Worm (Caenorhabditis elegans) whole organism, young adult: ENCODE results near the gene T26C5.5.

Experiments used
- B0019.2 ChIP-seq: fragments of 200-800 bp; sonication (Bioruptor generic); conservative IDR thresholded peaks from 2 replicates; pipeline ENCODE4 v1.3.6; 2022; ENCODE audit warnings: missing genetic modification reagents, missing genetic modification characterization, missing compliant biosample characterization
- B0035.1 ChIP-seq: sonication (generic microtip); optimal IDR thresholded peaks from 2 replicates; lab custom pipeline; 2016; ENCODE audit warnings: missing genetic modification characterization, mild to moderate bottlenecking, missing compliant biosample characterization, missing genotype, missing genetic modification reagents
- B0261.1 ChIP-seq: sonication (generic microtip); optimal IDR thresholded peaks from 2 replicates; lab custom pipeline; 2016; ENCODE audit warnings: mild to moderate bottlenecking, missing genetic modification characterization, moderate library complexity, missing compliant biosample characterization
- B0336.3 ChIP-seq: fragments of 200-800 bp; sonication (Bioruptor generic); IDR thresholded peaks from 2 replicates; pipeline ENCODE4 v1.3.6; 2022; ENCODE audit warnings: missing genetic modification characterization, missing compliant biosample characterization
- D2030.7 ChIP-seq: fragments of 200-800 bp; sonication (Bioruptor generic); IDR thresholded peaks from 2 replicates; pipeline ENCODE4 v1.3.6; 2022; ENCODE audit warnings: missing genetic modification reagents, missing genetic modification characterization, missing compliant biosample characterization
- F23B12.7 ChIP-seq: sonication (generic microtip); optimal IDR thresholded peaks from 2 replicates; lab custom pipeline; 2017; ENCODE audit warnings: missing genetic modification characterization, mild to moderate bottlenecking, missing compliant biosample characterization, antibody characterized with exemption, moderate library complexity; ENCODE audit not compliant: insufficient read depth
- F33H1.4 ChIP-seq: fragments of 200-800 bp; sonication (Bioruptor generic); IDR thresholded peaks from 2 replicates; pipeline ENCODE4 v1.3.6; 2022; ENCODE audit warnings: missing genetic modification reagents, missing genetic modification characterization, missing compliant biosample characterization
- F37B4.10 ChIP-seq: fragments of 200-800 bp; sonication (Bioruptor generic); IDR thresholded peaks from 2 replicates; pipeline ENCODE4 v1.3.6; 2022; ENCODE audit warnings: missing genetic modification characterization, missing compliant biosample characterization
- K12H6.12 ChIP-seq: fragments of 200-800 bp; sonication (Bioruptor generic); optimal IDR thresholded peaks from 2 replicates; lab custom pipeline; 2018; ENCODE audit warnings: mild to moderate bottlenecking, missing genetic modification characterization, missing compliant biosample characterization
- T26A5.8 ChIP-seq: sonication (generic microtip); optimal IDR thresholded peaks from 2 replicates; lab custom pipeline; 2016; ENCODE audit warnings: missing genetic modification characterization, missing compliant biosample characterization
- Y53F4B.3 ChIP-seq: fragments of 200-800 bp; sonication (Bioruptor generic); IDR thresholded peaks from 2 replicates; pipeline ENCODE4 v1.3.6; 2022; ENCODE audit warnings: missing genetic modification reagents, missing genetic modification characterization, missing compliant biosample characterization
- Y53G8AR.9 ChIP-seq: fragments of 200-800 bp; sonication (Bioruptor generic); conservative IDR thresholded peaks from 2 replicates; pipeline ENCODE4 v1.3.6; 2022; ENCODE audit warnings: missing genetic modification reagents, missing genetic modification characterization, missing compliant biosample characterization
- athp-1 ChIP-seq: sonication (generic microtip); optimal IDR thresholded peaks from 2 replicates; lab custom pipeline; 2017; ENCODE audit warnings: mild to moderate bottlenecking, missing genetic modification characterization, missing compliant biosample characterization
- bed-1 ChIP-seq: fragments of 200-800 bp; sonication (Bioruptor generic); IDR thresholded peaks from 2 replicates; pipeline ENCODE4 v1.3.6; 2022; ENCODE audit warnings: missing genetic modification reagents, missing genetic modification characterization, missing compliant biosample characterization
- ccch-3 ChIP-seq: fragments of 200-800 bp; sonication (Bioruptor generic); optimal IDR thresholded peaks from 2 replicates; lab custom pipeline; 2018; ENCODE audit warnings: mild to moderate bottlenecking, missing genetic modification characterization, missing compliant biosample characterization
- cebp-2 ChIP-seq: fragments of 200-800 bp; sonication (Bioruptor generic); IDR thresholded peaks from 2 replicates; pipeline ENCODE4 v1.3.6; 2022; ENCODE audit warnings: missing genetic modification characterization, missing compliant biosample characterization
- ceh-27 ChIP-seq: fragments of 200-800 bp; sonication (Bioruptor generic); optimal IDR thresholded peaks from 2 replicates; lab custom pipeline; 2018; ENCODE audit warnings: mild to moderate bottlenecking, missing genetic modification characterization, moderate library complexity, missing compliant biosample characterization
- ceh-40 ChIP-seq: fragments of 200-800 bp; sonication (Bioruptor generic); IDR thresholded peaks from 2 replicates; pipeline ENCODE4 v1.3.6; 2022; ENCODE audit warnings: missing genetic modification characterization, missing compliant biosample characterization
- ceh-79 ChIP-seq: sonication (generic microtip); optimal IDR thresholded peaks from 2 replicates; lab custom pipeline; 2017; ENCODE audit warnings: mild to moderate bottlenecking, missing genetic modification characterization, missing compliant biosample characterization
- dpff-1 ChIP-seq: sonication (generic microtip); optimal IDR thresholded peaks from 2 replicates; lab custom pipeline; 2017; ENCODE audit warnings: mild to moderate bottlenecking, missing genetic modification characterization, missing compliant biosample characterization
- egl-44 ChIP-seq: fragments of 200-800 bp; sonication (Bioruptor generic); IDR thresholded peaks from 2 replicates; pipeline ENCODE4 v1.3.6; 2022; ENCODE audit warnings: missing genetic modification reagents, missing genetic modification characterization, missing compliant biosample characterization
- hlh-26 ChIP-seq: fragments of 200-800 bp; sonication (Bioruptor generic); conservative IDR thresholded peaks from 2 replicates; pipeline ENCODE4 v1.3.6; 2022; ENCODE audit warnings: missing genetic modification reagents, missing genetic modification characterization, missing compliant biosample characterization
- hmg-1.2 ChIP-seq: fragments of 200-800 bp; sonication (Bioruptor generic); IDR thresholded peaks from 2 replicates; pipeline ENCODE4 v1.3.6; 2022; ENCODE audit warnings: missing genetic modification reagents, missing genetic modification characterization, missing compliant biosample characterization
- hrde-1 ChIP-seq: sonication (generic microtip); optimal IDR thresholded peaks from 2 replicates; lab custom pipeline; 2016; ENCODE audit warnings: missing genetic modification characterization, mild to moderate bottlenecking, missing compliant biosample characterization, moderate library complexity, missing genotype, missing genetic modification reagents, borderline replicate concordance
- let-526 ChIP-seq: fragments of 200-800 bp; sonication (Bioruptor generic); IDR thresholded peaks from 2 replicates; pipeline ENCODE4 v1.3.6; 2022; ENCODE audit warnings: missing genetic modification reagents, missing genetic modification characterization, missing compliant biosample characterization
- let-607 ChIP-seq, 2 experiments: fragments of 200-800 bp in 1 of 2; sonication (Bioruptor generic) in 1 of 2; sonication (generic microtip) in 1 of 2; optimal IDR thresholded peaks; 2 replicates each; lab custom pipeline; 2016 to 2018; ENCODE audit warnings: mild to moderate bottlenecking in 2 of 2, missing compliant biosample characterization in 2 of 2, missing genetic modification characterization in 2 of 2, moderate library complexity in 2 of 2, missing genotype in 1 of 2
- lsl-1 ChIP-seq: fragments of 200-800 bp; sonication (Bioruptor generic); optimal IDR thresholded peaks from 2 replicates; lab custom pipeline; 2018; ENCODE audit warnings: mild to moderate bottlenecking, missing genetic modification characterization, moderate library complexity, missing compliant biosample characterization
- madf-10 ChIP-seq: sonication (generic microtip); optimal IDR thresholded peaks from 2 replicates; lab custom pipeline; 2016; ENCODE audit warnings: mild to moderate bottlenecking, missing genetic modification characterization, missing compliant biosample characterization
- madf-8 ChIP-seq: fragments of 200-800 bp; sonication (Bioruptor generic); conservative IDR thresholded peaks from 2 replicates; pipeline ENCODE4 v1.3.6; 2022; ENCODE audit warnings: missing genetic modification reagents, missing genetic modification characterization, missing compliant biosample characterization
- mcd-1 ChIP-seq: fragments of 200-800 bp; sonication (Bioruptor generic); IDR thresholded peaks from 2 replicates; pipeline ENCODE4 v1.3.6; 2022; ENCODE audit warnings: missing genetic modification reagents, missing genetic modification characterization, missing compliant biosample characterization
- mel-28 ChIP-seq: sonication (generic microtip); optimal IDR thresholded peaks from 2 replicates; lab custom pipeline; 2016; ENCODE audit warnings: borderline replicate concordance, mild to moderate bottlenecking, missing genetic modification characterization, missing compliant biosample characterization
- mes-4 ChIP-seq: sonication (generic microtip); optimal IDR thresholded peaks from 2 replicates; lab custom pipeline; 2016; ENCODE audit warnings: missing genotype, missing genetic modification characterization, missing compliant biosample characterization
- nfya-2 ChIP-seq: fragments of 200-800 bp; sonication (Bioruptor generic); IDR thresholded peaks from 2 replicates; pipeline ENCODE4 v1.3.6; 2022; ENCODE audit warnings: missing genetic modification reagents, missing genetic modification characterization, missing compliant biosample characterization
- pha-4 ChIP-seq: fragments of 150-350 bp; sonication (generic microtip); optimal IDR thresholded peaks from 2 replicates; lab custom pipeline; 2014; ENCODE audit warnings: missing biosample characterization, missing genetic modification reagents, missing genetic modification characterization
- repo-1 ChIP-seq: sonication (generic microtip); optimal IDR thresholded peaks from 2 replicates; lab custom pipeline; 2017; ENCODE audit warnings: mild to moderate bottlenecking, missing genetic modification characterization, missing compliant biosample characterization
- sdz-38 ChIP-seq: sonication (generic microtip); optimal IDR thresholded peaks from 2 replicates; lab custom pipeline; 2016; ENCODE audit warnings: missing genotype, missing genetic modification characterization, missing compliant biosample characterization
- sea-2 ChIP-seq: fragments of 200-800 bp; sonication (Bioruptor generic); IDR thresholded peaks from 2 replicates; pipeline ENCODE4 v1.3.6; 2022; ENCODE audit warnings: missing genetic modification characterization, missing compliant biosample characterization
- snpc-1.3 ChIP-seq: sonication (generic microtip); optimal IDR thresholded peaks from 2 replicates; lab custom pipeline; 2017; ENCODE audit warnings: missing genetic modification characterization, mild to moderate bottlenecking, missing compliant biosample characterization, antibody characterized with exemption, moderate library complexity, missing genotype, missing genetic modification reagents; ENCODE audit not compliant: insufficient read depth
- tbp1 ChIP-seq: fragments of 200-800 bp; sonication (Bioruptor generic); optimal IDR thresholded peaks from 2 replicates; lab custom pipeline; 2018; ENCODE audit warnings: mild to moderate bottlenecking, missing genetic modification characterization, missing compliant biosample characterization
- zfh-2 ChIP-seq: fragments of 200-800 bp; sonication (Bioruptor generic); conservative IDR thresholded peaks from 2 replicates; pipeline ENCODE4 v1.3.6; 2022; ENCODE audit warnings: missing genetic modification reagents, missing genetic modification characterization, missing compliant biosample characterization
- ztf-25 ChIP-seq: fragments of 200-800 bp; sonication (Bioruptor generic); IDR thresholded peaks from 2 replicates; pipeline ENCODE4 v1.3.6; 2022; ENCODE audit warnings: missing genetic modification reagents, missing genetic modification characterization, missing compliant biosample characterization
- ztf-28 ChIP-seq: fragments of 200-800 bp; sonication (Bioruptor generic); IDR thresholded peaks from 2 replicates; pipeline ENCODE4 v1.3.6; 2022; ENCODE audit warnings: missing genetic modification reagents, missing genetic modification characterization, missing compliant biosample characterization

The T26C5.5 gene

DNA sequence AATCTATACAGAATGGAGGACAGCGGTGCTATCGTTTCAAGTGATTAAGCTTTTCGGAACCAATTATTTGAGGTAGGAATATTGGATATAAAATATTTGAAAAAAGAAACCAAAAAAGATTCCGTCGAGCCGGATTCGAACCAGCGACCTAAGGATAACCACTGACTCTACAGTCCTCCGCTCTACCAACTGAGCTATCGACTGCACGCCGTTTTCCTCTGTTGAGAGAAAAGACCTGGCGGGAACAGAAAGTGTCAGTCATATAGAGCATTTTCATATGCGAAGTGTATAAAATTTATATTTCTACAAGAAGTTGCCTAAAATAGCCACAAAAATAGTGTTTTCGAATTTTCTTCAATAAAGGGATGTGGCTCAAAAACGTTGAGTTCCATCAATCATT is 34.9 kb downstream of the T26C5.5 start (continued):
- TF ChIP-seq lsl-1: peak; percentile 67
- peak; percentile 95 for TF ChIP-seq tbp1 (GFP tag; lab: Kevin White, UChicago)
- TF ChIP-seq Y53F4B.3 (GFP tag; lab: Robert Waterston, UW): no peak
- TF ChIP-seq K12H6.12: no peak
- TF ChIP-seq Y53G8AR.9 (GFP tag; lab: Robert Waterston, UW): no peak
- 0 out of 2 replicates have a peak, but pooled peaks have one; percentile 12 for TF ChIP-seq ztf-28 (GFP tag; lab: Robert Waterston, UW)
- peak; percentile 26 for TF ChIP-seq madf-10 (tag; lab: Kevin White, UChicago)
- peak; percentile 82 for TF ChIP-seq B0261.1
- no peak for TF ChIP-seq cebp-2 (GFP tag; lab: Robert Waterston, UW)
- peak in 1 of 2 experiments; percentile 31 for TF ChIP-seq let-607 (tag; optimal IDR thresholded peaks at IDR 0.05; lab: Kevin White, UChicago)
- TF ChIP-seq snpc-1.3 (tag; lab: Kevin White, UChicago): peak; percentile 82
- TF ChIP-seq madf-8: no peak; the same call in 1 of the 2 replicates
- peak; percentile 79 for TF ChIP-seq D2030.7
- TF ChIP-seq T26A5.8 (tag; lab: Kevin White, UChicago): peak; percentile 39
- TF ChIP-seq, all 124 proteins: peak for 45

- no peak for TF ChIP-seq sdz-38 (tag; lab: Kevin White, UChicago)
- no peak for TF ChIP-seq F23B12.7 (tag; lab: Kevin White, UChicago)
- no peak for TF ChIP-seq zfh-2 (GFP tag; lab: Robert Waterston, UW)
- no peak for TF ChIP-seq mes-4 (tag; lab: Kevin White, UChicago)
- no peak for TF ChIP-seq hrde-1 (tag; lab: Kevin White, UChicago)
- TF ChIP-seq egl-44 (GFP tag; lab: Robert Waterston, UW): no peak
- TF ChIP-seq pha-4: no peak
- no peak for TF ChIP-seq madf-8
- no peak for TF ChIP-seq bed-1 (GFP tag; lab: Robert Waterston, UW)
- TF ChIP-seq F33H1.4 (GFP tag; lab: Robert Waterston, UW): no peak
- no peak for TF ChIP-seq B0336.3 (GFP tag; lab: Robert Waterston, UW)
- no peak for TF ChIP-seq mcd-1 (GFP tag; lab: Robert Waterston, UW)
- TF ChIP-seq nfya-2 (GFP tag; lab: Robert Waterston, UW): no peak
- no peak for TF ChIP-seq ccch-3
- TF ChIP-seq ceh-27 (GFP tag; lab: Kevin White, UChicago): no peak
Measured at ce11 chrII:9210076-9210475, 36.5 kb downstream of the T26C5.5 start, which contains the start of gene ZK1067.4. Gene ZK1067.4 (plus strand): TSS chrII:9210376.

DNA sequence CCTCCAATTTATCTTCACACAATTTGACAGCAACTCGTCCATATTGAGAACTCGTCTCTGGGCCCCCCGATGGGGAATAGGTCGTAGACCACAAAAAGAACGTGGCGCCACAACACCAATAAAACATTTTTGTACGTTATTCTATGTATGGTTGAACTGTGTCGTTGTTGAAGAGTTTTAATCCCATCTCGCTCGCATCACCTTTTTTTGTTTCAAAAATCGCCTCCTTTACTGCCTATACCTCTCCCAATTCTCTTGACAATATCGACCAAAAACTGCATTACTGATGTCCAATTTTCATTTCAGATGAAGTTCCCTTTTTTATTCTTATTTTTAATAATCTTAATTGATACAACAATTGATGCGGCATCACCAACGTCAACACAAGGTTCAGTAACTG is 49.3 kb downstream of the T26C5.5 start, which contains the start of gene let-23:
let-23 (plus strand) TSS at position 301 of the 400 bp plus-strand sequence.
- TF ChIP-seq F37B4.10 (GFP tag; lab: Robert Waterston, UW): no peak
- no peak for TF ChIP-seq tbp1 (GFP tag; lab: Kevin White, UChicago)
- TF ChIP-seq mel-28 (tag; lab: Kevin White, UChicago): no peak
- TF ChIP-seq B0035.1 (tag; lab: Kevin White, UChicago): no peak
- TF ChIP-seq hlh-26 (GFP tag; lab: Robert Waterston, UW): no peak
- no peak for TF ChIP-seq B0019.2
- no peak for TF ChIP-seq repo-1 (tag; lab: Kevin White, UChicago)
- no peak for TF ChIP-seq ceh-79 (tag; lab: Kevin White, UChicago)
- TF ChIP-seq ztf-25 (GFP tag; lab: Robert Waterston, UW): no peak
- TF ChIP-seq B0261.1: no peak
- no peak for TF ChIP-seq athp-1 (tag; lab: Kevin White, UChicago)
- no peak for TF ChIP-seq ceh-40 (GFP tag; lab: Robert Waterston, UW)
- no peak for TF ChIP-seq dpff-1 (tag; lab: Kevin White, UChicago)
- TF ChIP-seq zfh-2 (GFP tag; lab: Robert Waterston, UW): no peak
- TF ChIP-seq sea-2 (GFP tag; lab: Robert Waterston, UW): no peak
- TF ChIP-seq T26A5.8 (tag; lab: Kevin White, UChicago): no peak
- TF ChIP-seq hmg-1.2 (GFP tag; lab: Robert Waterston, UW): no peak
- no peak for TF ChIP-seq egl-44 (GFP tag; lab: Robert Waterston, UW)
- TF ChIP-seq let-526: no peak
